Fruit fly (Drosophila melanogaster) ovary, adult (tissue): Measurements from ENCODE around the gene CG14644.
"Not testable (repeated sequence)": the region's sequence is repeated elsewhere in the genome, so short reads cannot be mapped to it uniquely, and the experiment has no call there.

Experiments used
- CG17801 ChIP-seq: fragments of 200-800 bp; optimal IDR thresholded peaks from 2 replicates; lab custom pipeline; 2019; ENCODE audit warnings: missing biosample characterization, mild to moderate bottlenecking, missing genetic modification characterization, moderate library complexity; ENCODE audit not compliant: partially characterized antibody

The CG14644 gene

DNA sequence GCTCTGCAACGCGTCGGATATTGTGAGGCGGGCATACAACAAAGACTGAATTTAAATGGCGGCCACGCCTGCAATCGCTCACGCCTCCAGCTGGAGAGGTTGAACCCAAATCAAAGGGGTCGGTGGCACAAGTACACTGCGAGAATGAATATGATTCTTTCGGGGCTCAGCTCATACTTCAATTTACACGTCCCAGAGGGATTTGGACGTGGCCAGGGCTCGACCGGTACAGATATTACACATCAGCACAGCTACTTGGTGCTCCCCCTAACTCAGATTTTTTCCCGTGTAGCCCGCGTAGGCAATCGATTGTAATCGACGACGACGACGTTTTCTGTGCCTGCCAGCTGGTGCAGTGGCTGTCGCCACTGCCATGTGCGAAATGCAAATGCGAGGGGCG is 38.8 kb downstream of the CG14644 start:
- no peak for TF ChIP-seq CG17801

DNA sequence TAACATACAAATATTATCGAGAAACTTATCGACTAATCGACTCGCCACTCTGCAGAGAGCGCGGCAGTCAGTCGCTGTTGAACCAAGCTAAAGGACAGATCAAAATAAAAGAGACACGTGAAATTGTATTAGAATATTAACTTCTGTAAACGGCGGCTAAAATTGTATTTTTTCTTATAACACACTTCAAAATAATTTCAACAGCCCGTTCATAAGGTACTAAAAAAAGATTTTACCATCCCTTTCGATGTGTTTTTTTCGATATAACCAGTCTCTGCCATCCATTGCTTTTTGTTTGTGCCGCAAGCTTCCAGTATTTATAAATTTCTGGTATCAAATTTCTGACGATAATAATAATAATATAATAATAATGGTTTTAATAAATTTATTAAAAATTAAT is 41.4 kb downstream of the CG14644 start, which contains the start of gene aux:
Gene aux (plus strand): TSS at position 301 of the 400 bp plus-strand sequence.
- not testable (repeated sequence) for TF ChIP-seq CG17801
